Worm (Caenorhabditis elegans) whole organism, L1 larva: ENCODE data around the gene F58A3.3.

ENCODE experiments used
- C16A3.4 ChIP-seq: fragments of 150-350 bp; optimal IDR thresholded peaks from 2 replicates; lab custom pipeline; 2014; ENCODE audit warnings: missing biosample characterization, missing genetic modification characterization
- C34B4.2 ChIP-seq: sonication (generic microtip); optimal IDR thresholded peaks from 2 replicates; lab custom pipeline; 2017; ENCODE audit warnings: mild to moderate bottlenecking, missing genetic modification characterization, missing compliant biosample characterization
- Y116A8C.19 ChIP-seq: sonication (generic microtip); optimal IDR thresholded peaks from 2 replicates; lab custom pipeline; 2016; ENCODE audit warnings: missing compliant biosample characterization, missing genetic modification characterization, borderline replicate concordance
- alr-1 ChIP-seq: fragments of 200-800 bp; sonication (Bioruptor generic); optimal IDR thresholded peaks from 2 replicates; lab custom pipeline; 2018; ENCODE audit warnings: borderline replicate concordance, mild to moderate bottlenecking, missing genetic modification characterization, missing compliant biosample characterization
- blmp-1 ChIP-seq: fragments of 150-350 bp; optimal IDR thresholded peaks from 2 replicates; lab custom pipeline; 2014; ENCODE audit warnings: missing biosample characterization, missing genetic modification characterization
- ceh-63 ChIP-seq: fragments of 200-800 bp; sonication (Bioruptor generic); optimal IDR thresholded peaks from 2 replicates; lab custom pipeline; 2018; ENCODE audit warnings: mild to moderate bottlenecking, missing genetic modification characterization, missing compliant biosample characterization
- ceh-88 ChIP-seq: fragments of 200-800 bp; sonication (Bioruptor generic); IDR thresholded peaks from 2 replicates; pipeline ENCODE4 v1.3.6; 2022; ENCODE audit warnings: missing genetic modification characterization, missing compliant biosample characterization
- ceh-90 ChIP-seq: sonication (generic microtip); optimal IDR thresholded peaks from 2 replicates; lab custom pipeline; 2016; ENCODE audit warnings: missing genetic modification characterization, missing compliant biosample characterization
- efl-3 ChIP-seq: fragments of 200-800 bp; sonication (Bioruptor generic); optimal IDR thresholded peaks from 2 replicates; lab custom pipeline; 2018; ENCODE audit warnings: mild to moderate bottlenecking, missing genetic modification characterization, missing compliant biosample characterization
- egl-13 ChIP-seq: sonication (generic microtip); optimal IDR thresholded peaks from 2 replicates; lab custom pipeline; 2016; ENCODE audit warnings: missing genotype, missing genetic modification reagents, missing genetic modification characterization, missing compliant biosample characterization
- ets-5 ChIP-seq: fragments of 200-800 bp; sonication (Bioruptor generic); IDR thresholded peaks from 2 replicates; pipeline ENCODE4 v1.3.6; 2022; ENCODE audit warnings: missing genetic modification characterization, missing compliant biosample characterization
- fkh-4 ChIP-seq: sonication (generic microtip); optimal IDR thresholded peaks from 2 replicates; lab custom pipeline; 2016; ENCODE audit warnings: missing compliant biosample characterization, missing genetic modification characterization, borderline replicate concordance
- fos-1 ChIP-seq: fragments of 150-350 bp; optimal IDR thresholded peaks from 2 replicates; lab custom pipeline; 2014; ENCODE audit warnings: missing biosample characterization, missing genetic modification characterization
- grh-1 ChIP-seq: fragments of 200-800 bp; sonication (Bioruptor generic); IDR thresholded peaks from 2 replicates; pipeline ENCODE4 v1.3.6; 2022; ENCODE audit warnings: missing genetic modification reagents, missing genetic modification characterization, missing compliant biosample characterization
- hpl-2 ChIP-seq: fragments of 150-350 bp; optimal IDR thresholded peaks from 2 replicates; lab custom pipeline; 2014; ENCODE audit warnings: missing biosample characterization, missing genetic modification reagents, missing genetic modification characterization
- irx-1 ChIP-seq: sonication (generic microtip); optimal IDR thresholded peaks from 2 replicates; lab custom pipeline; 2016; ENCODE audit warnings: missing genetic modification characterization, missing compliant biosample characterization
- isw-1 ChIP-seq: fragments of 200-800 bp; sonication (Bioruptor generic); IDR thresholded peaks from 2 replicates; pipeline ENCODE4 v1.3.6; 2022; ENCODE audit warnings: missing genetic modification characterization, missing compliant biosample characterization
- jun-1 ChIP-seq: fragments of 150-350 bp; optimal IDR thresholded peaks from 2 replicates; lab custom pipeline; 2014; ENCODE audit warnings: missing biosample characterization, missing genetic modification reagents, missing genetic modification characterization
- lin-14 ChIP-seq: fragments of 200-800 bp; sonication (Bioruptor generic); optimal IDR thresholded peaks from 2 replicates; lab custom pipeline; 2018; ENCODE audit warnings: mild to moderate bottlenecking, missing genetic modification characterization, moderate library complexity, missing compliant biosample characterization
- lin-35 ChIP-seq, 2 experiments: fragments of 150-350 bp; optimal IDR thresholded peaks; 2 replicates each; lab custom pipeline; 2014; ENCODE audit warnings: missing biosample characterization in 2 of 2, missing genetic modification characterization in 2 of 2, missing genetic modification reagents in 2 of 2
- lin-39 ChIP-seq: fragments of 150-350 bp; optimal IDR thresholded peaks from 2 replicates; lab custom pipeline; 2014; ENCODE audit warnings: missing biosample characterization, missing genetic modification reagents, missing genetic modification characterization
- lsy-2 ChIP-seq, 2 experiments: fragments of 150-350 bp; optimal IDR thresholded peaks; 2 replicates each; lab custom pipeline; 2014; ENCODE audit warnings: missing biosample characterization in 2 of 2, missing genetic modification characterization in 2 of 2
- mab-9 ChIP-seq: fragments of 200-800 bp; sonication (Bioruptor generic); IDR thresholded peaks from 2 replicates; pipeline ENCODE4 v1.3.6; 2022; ENCODE audit warnings: missing genetic modification reagents, missing genetic modification characterization, missing compliant biosample characterization
- mdl-1 ChIP-seq, 2 experiments: fragments of 150-350 bp; optimal IDR thresholded peaks; 2 replicates each; lab custom pipeline; 2014 to 2017; ENCODE audit warnings: missing biosample characterization in 2 of 2, missing genetic modification characterization in 2 of 2, inconsistent platforms in 1 of 2
- mep-1 ChIP-seq: fragments of 150-350 bp; optimal IDR thresholded peaks from 2 replicates; lab custom pipeline; 2014; ENCODE audit warnings: missing biosample characterization, missing genetic modification characterization
- nhr-12 ChIP-seq: sonication (generic microtip); optimal IDR thresholded peaks from 2 replicates; lab custom pipeline; 2017; ENCODE audit warnings: missing biosample characterization, missing genetic modification characterization
- nhr-19 ChIP-seq: fragments of 200-800 bp; sonication (Bioruptor generic); conservative IDR thresholded peaks from 2 replicates; pipeline ENCODE4 v1.3.6; 2022; ENCODE audit warnings: missing genetic modification characterization, missing compliant biosample characterization
- nhr-20 ChIP-seq: sonication (generic microtip); optimal IDR thresholded peaks from 2 replicates; lab custom pipeline; 2016; ENCODE audit warnings: mild to moderate bottlenecking, missing genetic modification characterization, missing compliant biosample characterization
- nhr-47 ChIP-seq: sonication (generic microtip); optimal IDR thresholded peaks from 2 replicates; lab custom pipeline; 2016; ENCODE audit warnings: mild to moderate bottlenecking, missing genetic modification characterization, moderate library complexity, missing compliant biosample characterization
- nhr-71 ChIP-seq: sonication (generic microtip); optimal IDR thresholded peaks from 2 replicates; lab custom pipeline; 2016; ENCODE audit warnings: mild to moderate bottlenecking, missing genetic modification characterization, moderate library complexity, missing compliant biosample characterization
- nhr-76 ChIP-seq: sonication (generic microtip); optimal IDR thresholded peaks from 2 replicates; lab custom pipeline; 2017; ENCODE audit warnings: missing biosample characterization, missing genetic modification characterization
- nhr-77 ChIP-seq: fragments of 150-350 bp; optimal IDR thresholded peaks from 2 replicates; lab custom pipeline; 2014; ENCODE audit warnings: missing biosample characterization, missing genetic modification characterization
- nhr-90 ChIP-seq: sonication (generic microtip); optimal IDR thresholded peaks from 2 replicates; lab custom pipeline; 2016; ENCODE audit warnings: mild to moderate bottlenecking, missing genetic modification characterization, missing compliant biosample characterization; ENCODE audit not compliant: poor library complexity
- pag-3 ChIP-seq: sonication (generic microtip); optimal IDR thresholded peaks from 2 replicates; lab custom pipeline; 2017; ENCODE audit warnings: missing genetic modification characterization, mild to moderate bottlenecking, missing compliant biosample characterization, antibody characterized with exemption, borderline replicate concordance; ENCODE audit not compliant: insufficient read depth
- pqm-1 ChIP-seq: sonication (generic microtip); optimal IDR thresholded peaks from 3 replicates; lab custom pipeline; 2017; ENCODE audit warnings: missing biosample characterization, missing genetic modification characterization
- rnt-1 ChIP-seq: sonication (generic microtip); optimal IDR thresholded peaks from 2 replicates; lab custom pipeline; 2016; ENCODE audit warnings: mild to moderate bottlenecking, missing genetic modification characterization, moderate library complexity, missing compliant biosample characterization
- snpc-4 ChIP-seq: fragments of 150-350 bp; optimal IDR thresholded peaks from 2 replicates; lab custom pipeline; 2014; ENCODE audit warnings: missing biosample characterization, missing genetic modification characterization
- snu-23 ChIP-seq: sonication (generic microtip); optimal IDR thresholded peaks from 2 replicates; lab custom pipeline; 2016; ENCODE audit warnings: missing genetic modification characterization, missing compliant biosample characterization
- sox-4 ChIP-seq: sonication (generic microtip); optimal IDR thresholded peaks from 2 replicates; lab custom pipeline; 2016; ENCODE audit warnings: missing genetic modification characterization, missing compliant biosample characterization
- sptf-1 ChIP-seq: fragments of 150-350 bp; optimal IDR thresholded peaks from 2 replicates; lab custom pipeline; 2014; ENCODE audit warnings: missing biosample characterization, missing genetic modification characterization
- swsn-7 ChIP-seq: sonication (generic microtip); optimal IDR thresholded peaks from 2 replicates; lab custom pipeline; 2016; ENCODE audit warnings: missing genetic modification characterization, missing compliant biosample characterization
- tlp-1 ChIP-seq: fragments of 150-350 bp; optimal IDR thresholded peaks from 2 replicates; lab custom pipeline; 2014; ENCODE audit warnings: missing biosample characterization, missing genetic modification characterization
- unc-130 ChIP-seq: fragments of 150-350 bp; optimal IDR thresholded peaks from 2 replicates; lab custom pipeline; 2017; ENCODE audit warnings: missing biosample characterization, missing genetic modification characterization, inconsistent platforms
- unc-30 ChIP-seq: sonication (generic microtip); optimal IDR thresholded peaks from 2 replicates; lab custom pipeline; 2017; ENCODE audit warnings: missing biosample characterization, missing genetic modification characterization
- unc-62 ChIP-seq: fragments of 150-350 bp; optimal IDR thresholded peaks from 2 replicates; lab custom pipeline; 2014; ENCODE audit warnings: missing biosample characterization, missing genetic modification reagents, missing genetic modification characterization
- vab-15 ChIP-seq: sonication (generic microtip); optimal IDR thresholded peaks from 2 replicates; lab custom pipeline; 2017; ENCODE audit warnings: missing genotype, mild to moderate bottlenecking, missing genetic modification characterization, missing compliant biosample characterization
- xbp-1 ChIP-seq: sonication (generic microtip); optimal IDR thresholded peaks from 2 replicates; lab custom pipeline; 2016; ENCODE audit warnings: missing genetic modification characterization, missing compliant biosample characterization
- zag-1 ChIP-seq: fragments of 150-350 bp; optimal IDR thresholded peaks from 2 replicates; lab custom pipeline; 2014; ENCODE audit warnings: missing biosample characterization, missing genetic modification characterization
- ztf-4 ChIP-seq: fragments of 150-350 bp; optimal IDR thresholded peaks from 2 replicates; lab custom pipeline; 2014; ENCODE audit warnings: missing biosample characterization, missing genetic modification characterization

F58A3.3 gene

ce11 chrX:11034430-11035117 is 22.1 kb downstream of the F58A3.3 start (continued):
- TF ChIP-seq swsn-7 (tag; lab: Kevin White, UChicago), result peak; percentile 40
- TF ChIP-seq xbp-1, result no peak
- no peak for TF ChIP-seq sox-4 (tag; lab: Kevin White, UChicago)
- no peak for TF ChIP-seq irx-1 (tag; lab: Kevin White, UChicago)
- no peak for TF ChIP-seq C34B4.2 (tag; lab: Kevin White, UChicago)
- TF ChIP-seq rnt-1, result peak; percentile 18
- no peak for TF ChIP-seq zag-1 (tag; lab: Kevin White, UChicago)
- no peak for TF ChIP-seq C16A3.4
- TF ChIP-seq unc-30 (tag; lab: Kevin White, UChicago), result no peak
- no peak for TF ChIP-seq vab-15
- no peak for TF ChIP-seq fkh-4 (tag; lab: Kevin White, UChicago)
- TF ChIP-seq fos-1 (tag; lab: Kevin White, UChicago), result no peak
- no peak for TF ChIP-seq nhr-76
- no peak for TF ChIP-seq grh-1 (GFP tag; lab: Robert Waterston, UW)
- peak; percentile 40 for TF ChIP-seq nhr-47 (tag; lab: Kevin White, UChicago)
- TF ChIP-seq nhr-12 (tag; lab: Kevin White, UChicago), result no peak
- no peak for TF ChIP-seq ceh-90 (tag; lab: Kevin White, UChicago)
- TF ChIP-seq nhr-77 (tag; lab: Kevin White, UChicago), result no peak
- no peak for TF ChIP-seq alr-1 (tag; lab: Kevin White, UChicago)
- TF ChIP-seq ztf-4 (tag; lab: Kevin White, UChicago), result no peak
- no peak for TF ChIP-seq snpc-4 (tag; lab: Kevin White, UChicago)
- peak; percentile 4 for TF ChIP-seq nhr-20
- TF ChIP-seq lin-14, result peak; percentile 83
- no peak for TF ChIP-seq pqm-1 (tag; lab: Kevin White, UChicago)
- TF ChIP-seq sptf-1 (tag; lab: Kevin White, UChicago), result no peak
- TF ChIP-seq ets-5 (GFP tag; lab: Robert Waterston, UW), result no peak
- no peak for TF ChIP-seq efl-3 (GFP tag; lab: Kevin White, UChicago)
- TF ChIP-seq hpl-2 (GFP tag; lab: Kevin White, UChicago), result no peak
- TF ChIP-seq unc-130 (tag; lab: Kevin White, UChicago), result no peak
- TF ChIP-seq lsy-2 (tag; optimal IDR thresholded peaks at IDR 0.05; lab: Kevin White, UChicago), result peak in 1 of 2 experiments; percentile 19
- TF ChIP-seq lin-35 (GFP tag; optimal IDR thresholded peaks at IDR 0.05; lab: Kevin White, UChicago), result peak in 1 of 2 experiments; percentile 7
- no peak for TF ChIP-seq tlp-1 (tag; lab: Kevin White, UChicago)

- TF ChIP-seq blmp-1 (no peak), fos-1 (tag; lab: Kevin White, UChicago) (no peak), nhr-20 (peak; percentile 16), mdl-1 (tag; optimal IDR thresholded peaks at IDR 0.05; lab: Kevin White, UChicago) (peak in 1 of 2 experiments; percentile 18), snu-23 (GFP tag; lab: Kevin White, UChicago) (peak; percentile 36), Y116A8C.19 (tag; lab: Kevin White, UChicago) (no peak), nhr-19 (peak; percentile 46), grh-1 (GFP tag; lab: Robert Waterston, UW) (no peak), egl-13 (tag; lab: Kevin White, UChicago) (no peak), nhr-90 (tag; lab: Kevin White, UChicago) (no peak), jun-1 (tag; lab: Kevin White, UChicago) (no peak), hpl-2 (GFP tag; lab: Kevin White, UChicago) (no peak), isw-1 (GFP tag; lab: Robert Waterston, UW) (no peak), mab-9 (no peak), nhr-76 (no peak), ceh-63 (no peak), nhr-71 (peak; percentile 72), C16A3.4 (no peak), lsy-2 (tag; optimal IDR thresholded peaks at IDR 0.05; lab: Kevin White, UChicago) (peak in 1 of 2 experiments; percentile 18), efl-3 (GFP tag; lab: Kevin White, UChicago) (no peak), swsn-7 (tag; lab: Kevin White, UChicago) (no peak), pag-3 (tag; lab: Kevin White, UChicago) (no peak), unc-130 (tag; lab: Kevin White, UChicago) (peak; percentile 4), mep-1 (peak; percentile 10), lin-39 (tag; lab: Kevin White, UChicago) (no peak), lin-14 (peak; percentile 85), unc-62 (GFP tag; lab: Kevin White, UChicago) (no peak), ceh-88 (GFP tag; lab: Robert Waterston, UW) (no peak), rnt-1 (peak; percentile 68)
These were observed 23.1 kb downstream of the F58A3.3 start for ce11 chrX:11035563-11035962.
